Worm (Caenorhabditis elegans): ENCODE data around the gene C09F5.1.
A peak's percentile ranks its signal among the peaks of the same experiment; 100 is the strongest.

Gene C09F5.1

DNA sequence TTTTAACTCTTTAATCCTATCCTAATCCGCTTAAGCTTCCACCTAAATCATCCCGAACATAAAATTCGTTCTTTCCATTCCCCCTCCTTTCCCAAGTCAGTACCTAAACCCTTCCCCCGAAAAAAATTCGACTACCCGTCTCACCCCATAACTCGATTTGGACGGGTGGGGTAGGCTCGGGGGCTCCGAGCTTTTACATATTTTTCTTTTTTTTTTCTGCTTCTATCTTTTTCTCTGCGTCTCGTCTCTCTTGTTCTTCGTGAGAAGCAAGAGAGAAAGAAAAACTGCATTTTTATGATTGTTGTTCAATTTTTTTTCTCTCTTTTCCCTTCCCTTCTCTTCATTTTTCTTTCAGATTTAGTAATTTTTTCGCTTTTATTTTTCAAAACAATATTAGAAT is 16.9 kb downstream of the C09F5.1 start:
- peak; percentile 44 for TF ChIP-seq mep-1 (tag; optimal IDR thresholded peaks at IDR 0.05)
- peak; percentile 63 for TF ChIP-seq fkh-10 (GFP tag; optimal IDR thresholded peaks at IDR 0.05)
- peak; percentile 77 for TF ChIP-seq aha-1 (tag)
- TF ChIP-seq dmd-9 (GFP tag; IDR thresholded peaks at IDR 0.05), result no peak
- peak; percentile 76 for TF ChIP-seq ces-1 (GFP tag; optimal IDR thresholded peaks at IDR 0.05)
- no peak for TF ChIP-seq lin-13 (GFP tag; optimal IDR thresholded peaks at IDR 0.05)
- TF ChIP-seq ctbp-1 (GFP tag; IDR thresholded peaks at IDR 0.05), result peak; percentile 70
- TF ChIP-seq ceh-82 (tag; optimal IDR thresholded peaks at IDR 0.05), result no peak
- TF ChIP-seq spr-1 (tag; optimal IDR thresholded peaks at IDR 0.05), result no peak
- no peak for TF ChIP-seq unc-62 (GFP tag; optimal IDR thresholded peaks at IDR 0.05 in 1 of 2)
- no peak for TF ChIP-seq unc-62 (tag; optimal IDR thresholded peaks at IDR 0.05)
- TF ChIP-seq rbr-2 (tag; optimal IDR thresholded peaks at IDR 0.05), result peak; percentile 14
- TF ChIP-seq egl-43 (GFP tag; IDR thresholded peaks at IDR 0.05), result 0 out of 2 replicates have a peak, but pooled peaks have one; percentile 15

DNA sequence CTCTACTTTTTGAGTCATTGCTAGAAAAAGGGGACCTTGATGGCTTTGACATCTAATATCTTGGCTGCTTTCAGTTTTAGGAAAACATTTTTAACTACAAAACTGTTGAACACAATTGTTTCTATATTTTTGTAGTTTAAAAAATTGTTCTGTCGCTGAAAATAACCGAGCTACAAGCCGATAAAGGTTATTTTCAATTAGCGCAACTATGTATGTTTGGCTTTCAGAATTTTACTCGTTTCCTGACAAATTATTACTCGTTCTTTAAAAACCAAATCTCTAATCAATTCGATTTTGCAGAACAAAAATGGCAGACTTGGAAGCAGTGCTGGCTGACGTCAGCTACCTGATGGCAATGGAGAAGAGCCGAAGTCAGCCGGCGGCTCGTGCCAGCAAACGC is 17.3 kb downstream of the C09F5.1 start, which contains the start of gene grk-2:
TSS of gene grk-2 (plus strand) at position 301 of the 400 bp plus-strand sequence.
- TF ChIP-seq nhr-25 (tag; optimal IDR thresholded peaks at IDR 0.05; ENCODE audit: borderline replicate concordance, insufficient read depth), result no peak
- TF ChIP-seq lsy-2 (tag; optimal IDR thresholded peaks at IDR 0.05), result no peak
- TF ChIP-seq F37D6.2 (tag; optimal IDR thresholded peaks at IDR 0.05), result no peak
- TF ChIP-seq ama-1 (optimal IDR thresholded peaks at IDR 0.05), result no peak
- no peak for TF ChIP-seq mxl-3 (GFP tag; optimal IDR thresholded peaks at IDR 0.05)
- TF ChIP-seq nhr-6 (tag; optimal IDR thresholded peaks at IDR 0.05), result no peak
- TF ChIP-seq nhr-111 (GFP tag; optimal IDR thresholded peaks at IDR 0.05), result no peak
- no peak for TF ChIP-seq egl-27 (tag; optimal IDR thresholded peaks at IDR 0.05)
- TF ChIP-seq jun-1 (tag; optimal IDR thresholded peaks at IDR 0.05), result no peak
- TF ChIP-seq arid-1 (GFP tag; conservative IDR thresholded peaks at IDR 0.05), result no peak
- no peak for TF ChIP-seq daf-16 (GFP tag; optimal IDR thresholded peaks at IDR 0.05)
- TF ChIP-seq daf-16 (tag; optimal IDR thresholded peaks at IDR 0.05), result no peak
- no peak for TF ChIP-seq zfp-3 (GFP tag; conservative IDR thresholded peaks at IDR 0.05)

DNA sequence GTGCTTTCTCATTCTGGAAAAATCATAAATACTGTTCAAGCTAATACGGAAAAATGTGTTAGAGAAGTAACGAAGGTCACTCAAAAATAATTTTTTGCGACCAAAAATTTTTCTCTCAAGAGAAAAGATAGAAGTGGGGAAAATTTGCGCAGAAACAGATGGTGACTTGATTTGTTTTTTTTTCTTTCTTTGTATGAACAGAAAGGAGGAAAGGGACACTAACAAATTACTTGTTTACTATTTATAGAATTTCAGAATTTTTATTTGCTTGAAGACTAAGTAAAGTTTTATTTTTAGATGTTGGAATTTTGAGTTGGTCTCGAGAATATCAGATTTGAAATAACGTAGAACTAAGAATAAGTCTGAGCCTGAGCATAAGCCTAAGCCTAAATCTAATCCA is 24.8 kb downstream of the C09F5.1 start, which contains the start of gene W02B3.4:
TSS of gene W02B3.4 (minus strand) at position 101 of the 400 bp plus-strand sequence.
- peak; percentile 73 for TF ChIP-seq aha-1 (tag)
- TF ChIP-seq skn-1 (tag; optimal IDR thresholded peaks at IDR 0.05), result no peak
- no peak for TF ChIP-seq lin-39 (tag; optimal IDR thresholded peaks at IDR 0.05)
- no peak for TF ChIP-seq zip-2 (tag; optimal IDR thresholded peaks at IDR 0.05)
- TF ChIP-seq unc-62 (GFP tag; optimal IDR thresholded peaks at IDR 0.05 in 1 of 2), result peak in 1 of 2 experiments; percentile 84
- no peak for TF ChIP-seq unc-62 (tag; optimal IDR thresholded peaks at IDR 0.05)
- TF ChIP-seq rbr-2 (tag; optimal IDR thresholded peaks at IDR 0.05), result no peak
- TF ChIP-seq Y75B8A.6 (GFP tag; IDR thresholded peaks at IDR 0.05), result no peak
- no peak for TF ChIP-seq set-16 (GFP tag; IDR thresholded peaks at IDR 0.05)
- no peak for TF ChIP-seq nhr-42 (GFP tag; IDR thresholded peaks at IDR 0.05)
- TF ChIP-seq F49E8.2 (tag; optimal IDR thresholded peaks at IDR 0.05; ENCODE audit: borderline replicate concordance), result no peak
- TF ChIP-seq unc-39 (tag; optimal IDR thresholded peaks at IDR 0.05), result no peak

DNA sequence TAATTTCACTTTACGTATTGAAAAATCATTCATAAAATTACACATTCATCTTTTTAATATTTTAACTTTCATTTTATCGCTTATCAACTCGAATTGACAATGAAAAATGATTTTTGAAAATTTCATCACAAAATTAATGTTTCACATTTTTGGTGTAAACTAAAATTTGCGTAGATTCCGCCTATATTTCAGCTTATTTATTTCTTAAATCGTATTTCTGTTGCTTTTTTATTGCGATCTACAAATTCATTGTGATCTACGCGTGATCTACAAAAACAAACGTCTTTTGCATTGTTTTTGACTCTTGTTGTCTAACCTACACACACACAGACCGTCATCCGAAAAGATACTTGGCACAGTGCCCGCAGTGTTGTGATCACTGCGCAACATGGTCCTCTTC is 29.6 kb downstream of the C09F5.1 start:
- TF ChIP-seq zag-1 (tag; optimal IDR thresholded peaks at IDR 0.05) (no peak), lin-29 (GFP tag; IDR thresholded peaks at IDR 0.05) (no peak), T26A8.4 (GFP tag; IDR thresholded peaks at IDR 0.05) (no peak), daf-12 (tag; optimal IDR thresholded peaks at IDR 0.05) (no peak), unc-62 (GFP tag; optimal IDR thresholded peaks at IDR 0.05 in 1 of 2) (peak in 1 of 2 experiments; percentile 74), unc-62 (tag; optimal IDR thresholded peaks at IDR 0.05) (no peak)
